Worm (Caenorhabditis elegans): Measurements from ENCODE around the gene F54B11.4.

Gene F54B11.4

DNA sequence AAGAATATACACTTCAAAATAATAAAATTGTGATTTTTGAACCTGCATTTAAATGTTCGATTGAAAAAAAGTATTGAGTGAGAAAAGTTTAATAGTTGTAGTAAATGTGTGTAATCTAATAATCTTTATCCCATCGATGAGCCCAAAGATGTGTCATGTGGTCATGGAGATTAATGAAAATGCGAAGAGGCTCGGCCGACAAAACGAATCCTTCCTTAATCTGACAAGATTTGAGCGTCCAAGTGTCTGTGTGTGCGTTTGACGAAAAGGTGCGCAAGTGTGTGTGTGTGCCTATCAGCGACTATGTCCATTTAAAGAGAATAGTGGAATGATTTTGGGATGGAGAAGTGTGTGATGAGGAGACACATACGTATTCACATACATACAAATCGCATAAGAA lies 18.4 kb upstream of the F54B11.4 start:
- TF ChIP-seq mes-4 (tag; optimal IDR thresholded peaks at IDR 0.05) (no peak), nhr-90 (tag; optimal IDR thresholded peaks at IDR 0.05) (no peak), somi-1 (GFP tag; optimal IDR thresholded peaks at IDR 0.05) (no peak), rcor-1 (GFP tag; IDR thresholded peaks at IDR 0.05) (no peak), madf-8 (GFP tag; conservative IDR thresholded peaks at IDR 0.05) (no peak), cebp-1 (GFP tag; IDR thresholded peaks at IDR 0.05) (no peak), cebp-1 (tag; optimal IDR thresholded peaks at IDR 0.05) (no peak), pbrm-1 (GFP tag; IDR thresholded peaks at IDR 0.05) (no peak), Y56A3A.18 (GFP tag; IDR thresholded peaks at IDR 0.05) (no peak), attf-6 (GFP tag; IDR thresholded peaks at IDR 0.05) (no peak), egl-18 (GFP tag; IDR thresholded peaks at IDR 0.05) (no peak), C06A6.2 (GFP tag; conservative IDR thresholded peaks at IDR 0.05) (no peak), ztf-22 (GFP tag; optimal IDR thresholded peaks at IDR 0.05) (no peak), F49E8.2 (tag; optimal IDR thresholded peaks at IDR 0.05; ENCODE audit: insufficient read depth) (no peak), Y53G8AR.9 (GFP tag; conservative IDR thresholded peaks at IDR 0.05) (no peak), ceh-27 (GFP tag; optimal IDR thresholded peaks at IDR 0.05) (no peak)

DNA sequence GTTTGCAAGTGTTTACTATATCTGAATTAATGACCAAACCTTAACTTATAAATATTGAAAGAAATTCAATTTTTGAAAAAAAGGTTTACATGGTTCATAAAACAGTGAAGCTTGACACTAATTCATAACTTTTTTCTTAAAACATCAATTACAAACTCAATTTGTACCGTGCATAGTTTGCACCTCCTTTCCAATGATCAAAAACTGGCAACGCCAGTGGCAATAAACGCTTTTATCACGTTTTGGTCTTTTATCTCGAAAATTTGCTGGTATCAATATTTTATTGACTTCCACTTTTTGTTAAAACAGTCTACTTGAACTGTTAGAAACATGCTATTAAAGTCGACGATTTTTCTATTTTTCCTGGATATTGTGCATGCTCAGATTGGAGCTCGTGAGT lies 14.0 kb upstream of the F54B11.4 start, which contains the start of gene F54B11.11:
F54B11.11 (plus strand) TSS at position 301 of the 400 bp plus-strand sequence.
- peak; percentile 45 for TF ChIP-seq nhr-80 (tag; optimal IDR thresholded peaks at IDR 0.05)
- no peak for TF ChIP-seq C17E4.6 (GFP tag; IDR thresholded peaks at IDR 0.05)
- no peak for TF ChIP-seq hsf-1 (GFP tag; IDR thresholded peaks at IDR 0.05)

DNA sequence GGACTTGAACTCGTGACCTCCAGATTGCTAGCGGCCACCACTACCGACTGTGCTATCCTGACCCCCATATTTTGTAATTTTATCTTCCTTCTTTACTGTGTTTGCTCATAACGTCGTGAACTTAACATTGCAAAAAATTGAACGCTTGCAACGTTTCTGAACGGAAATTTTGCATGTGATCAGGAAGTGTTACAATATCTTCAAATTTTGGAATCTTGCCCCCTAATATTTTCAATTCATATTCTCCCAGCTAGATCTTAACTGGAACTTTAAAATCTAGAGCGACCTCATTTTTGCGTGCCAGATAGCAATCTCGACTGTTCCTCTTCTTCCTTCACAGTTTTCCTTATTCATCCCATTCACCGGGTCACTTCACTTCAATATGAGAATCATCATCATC lies 10.6 kb upstream of the F54B11.4 start, which contains the start of gene F54B11.10:
F54B11.10 (plus strand) TSS at position 301 of the 400 bp plus-strand sequence.
- TF ChIP-seq nfyb-1 (GFP tag; IDR thresholded peaks at IDR 0.05) (no peak), rpc-1 (optimal IDR thresholded peaks at IDR 0.05) (no peak), rpc-1 (tag; optimal IDR thresholded peaks at IDR 0.05) (peak; percentile 51)

- TF ChIP-seq ztf-28 (GFP tag; IDR thresholded peaks at IDR 0.05), result no peak
- TF ChIP-seq chd-7 (tag; optimal IDR thresholded peaks at IDR 0.05), result no peak
- no peak for TF ChIP-seq lsl-1 (GFP tag; optimal IDR thresholded peaks at IDR 0.05)
- no peak for TF ChIP-seq hlh-12 (tag; optimal IDR thresholded peaks at IDR 0.05)
- TF ChIP-seq ceh-100 (GFP tag; IDR thresholded peaks at IDR 0.05), result no peak
- TF ChIP-seq gei-17 (GFP tag; optimal IDR thresholded peaks at IDR 0.05), result peak; percentile 33
- TF ChIP-seq K12H6.12 (tag; optimal IDR thresholded peaks at IDR 0.05), result peak; percentile 39
- TF ChIP-seq ekl-4 (GFP tag; IDR thresholded peaks at IDR 0.05), result no peak
- TF ChIP-seq mes-4 (tag; optimal IDR thresholded peaks at IDR 0.05), result no peak
- TF ChIP-seq unc-130 (GFP tag; optimal IDR thresholded peaks at IDR 0.05), result no peak
- no peak for TF ChIP-seq sptf-2 (GFP tag; optimal IDR thresholded peaks at IDR 0.05)
- TF ChIP-seq F33H1.4 (GFP tag; IDR thresholded peaks at IDR 0.05), result no peak
- TF ChIP-seq snpc-4 (GFP tag; optimal IDR thresholded peaks at IDR 0.05), result no peak
- peak in 2 of 4 experiments; percentile 7 to 52 for TF ChIP-seq snpc-4 (tag; optimal IDR thresholded peaks at IDR 0.05)
- TF ChIP-seq C06A6.2 (GFP tag; conservative IDR thresholded peaks at IDR 0.05), result no peak
- peak; percentile 53 for TF ChIP-seq nhr-80 (tag; optimal IDR thresholded peaks at IDR 0.05)
- 0 out of 2 replicates have a peak, but pooled peaks have one; percentile 45 for TF ChIP-seq lin-26 (GFP tag; IDR thresholded peaks at IDR 0.05)
- no peak for TF ChIP-seq efl-1 (GFP tag; optimal IDR thresholded peaks at IDR 0.05)
- TF ChIP-seq hmg-1.2 (GFP tag; IDR thresholded peaks at IDR 0.05), result peak; percentile 48; the same call in 1 of the 2 replicates
- TF ChIP-seq ceh-58 (GFP tag; IDR thresholded peaks at IDR 0.05), result no peak
- no peak for TF ChIP-seq hrde-1 (tag; optimal IDR thresholded peaks at IDR 0.05; ENCODE audit: borderline replicate concordance)
- TF ChIP-seq egl-44 (GFP tag; IDR thresholded peaks at IDR 0.05), result no peak
- no peak for TF ChIP-seq unc-62 (GFP tag; optimal IDR thresholded peaks at IDR 0.05)
- TF ChIP-seq zim-3 (tag; optimal IDR thresholded peaks at IDR 0.05), result no peak
- TF ChIP-seq mel-28 (tag; optimal IDR thresholded peaks at IDR 0.05; ENCODE audit: borderline replicate concordance), result no peak
- TF ChIP-seq ZK185.1 (tag; optimal IDR thresholded peaks at IDR 0.05; ENCODE audit: poor library complexity, severe bottlenecking), result no peak
These were observed 8.5 kb upstream of the F54B11.4 start for ce11 chrX:13583895-13584344.

Data from whole organism, young adult.